Fruit fly (Drosophila melanogaster) whole organism, prepupa: ENCODE data around the gene CG34273.

Experiments
- Blimp-1 ChIP-seq: fragments of 200-800 bp; sonication (Bioruptor generic); optimal IDR thresholded peaks from 3 replicates; lab custom pipeline; 2017; ENCODE audit warnings: missing biosample characterization, missing genetic modification characterization, mild to moderate bottlenecking, moderate library complexity, missing genetic modification reagents
- CG10631 ChIP-seq: fragments of 200-800 bp; sonication (Bioruptor generic); optimal IDR thresholded peaks from 2 replicates; lab custom pipeline; 2016; ENCODE audit warnings: missing biosample characterization, missing genetic modification characterization
- CG11294 ChIP-seq: fragments of 200-800 bp; sonication (Bioruptor generic); IDR thresholded peaks from 2 replicates; pipeline ENCODE4 v1.3.6; 2022; ENCODE audit warnings: missing biosample characterization, missing genetic modification characterization
- CG11762 ChIP-seq: fragments of 200-800 bp; sonication (Bioruptor generic); optimal IDR thresholded peaks from 3 replicates; lab custom pipeline; 2016; ENCODE audit warnings: missing biosample characterization, missing genetic modification characterization; ENCODE audit not compliant: insufficient read depth
- CG1621 ChIP-seq: fragments of 200-800 bp; sonication (Bioruptor generic); optimal IDR thresholded peaks from 3 replicates; lab custom pipeline; 2018; ENCODE audit warnings: missing biosample characterization, mild to moderate bottlenecking, missing genetic modification characterization
- CG4318 ChIP-seq: fragments of 200-800 bp; sonication (Bioruptor generic); optimal IDR thresholded peaks from 3 replicates; lab custom pipeline; 2017; ENCODE audit warnings: missing biosample characterization, mild to moderate bottlenecking, missing genetic modification characterization
- CG6276 ChIP-seq: fragments of 200-800 bp; sonication (Bioruptor generic); optimal IDR thresholded peaks from 2 replicates; lab custom pipeline; 2017; ENCODE audit warnings: missing biosample characterization, mild to moderate bottlenecking, missing genetic modification characterization
- CG6792 ChIP-seq: fragments of 200-800 bp; sonication (Bioruptor generic); optimal IDR thresholded peaks from 3 replicates; lab custom pipeline; 2016; ENCODE audit warnings: missing biosample characterization, missing genetic modification characterization
- CG6808 ChIP-seq: fragments of 200-800 bp; sonication (Bioruptor generic); optimal IDR thresholded peaks from 3 replicates; lab custom pipeline; 2017; ENCODE audit warnings: missing biosample characterization, missing genetic modification characterization, mild to moderate bottlenecking, moderate library complexity, missing genetic modification reagents
- CG6854 ChIP-seq: fragments of 200-800 bp; sonication (Bioruptor generic); optimal IDR thresholded peaks from 2 replicates; lab custom pipeline; 2017; ENCODE audit warnings: missing biosample characterization, mild to moderate bottlenecking, missing genetic modification characterization
- Eip78C ChIP-seq: fragments of 200-800 bp; sonication (Bioruptor generic); peaks from one replicate; lab custom pipeline; 2016; ENCODE audit warnings: missing biosample characterization, missing genetic modification characterization
- Ets21C ChIP-seq: fragments of 200-800 bp; sonication (Bioruptor generic); optimal IDR thresholded peaks from 3 replicates; lab custom pipeline; 2016; ENCODE audit warnings: missing biosample characterization, missing genetic modification characterization
- Hr38 ChIP-seq: sonication (Bioruptor generic); optimal IDR thresholded peaks from 2 replicates; lab custom pipeline; 2016; ENCODE audit warnings: missing biosample characterization, missing genetic modification characterization
- Hr4 ChIP-seq: fragments of 200-800 bp; sonication (Bioruptor generic); optimal IDR thresholded peaks from 3 replicates; lab custom pipeline; 2016; ENCODE audit warnings: missing biosample characterization, missing genetic modification characterization
- Lpt ChIP-seq: fragments of 200-800 bp; sonication (Bioruptor generic); optimal IDR thresholded peaks from 3 replicates; lab custom pipeline; 2016; ENCODE audit warnings: missing biosample characterization, missing genetic modification characterization
- OdsH ChIP-seq: fragments of 200-800 bp; sonication (Bioruptor generic); optimal IDR thresholded peaks from 3 replicates; lab custom pipeline; 2016; ENCODE audit warnings: missing biosample characterization, missing genetic modification characterization
- Sox14 ChIP-seq: fragments of 200-800 bp; sonication (Bioruptor generic); optimal IDR thresholded peaks from 3 replicates; lab custom pipeline; 2016; ENCODE audit warnings: missing biosample characterization, missing genetic modification characterization
- Sox15 ChIP-seq: fragments of 200-800 bp; sonication (Bioruptor generic); optimal IDR thresholded peaks from 3 replicates; lab custom pipeline; 2016; ENCODE audit warnings: missing biosample characterization, missing genetic modification characterization
- dac ChIP-seq: fragments of 200-800 bp; sonication (Bioruptor generic); optimal IDR thresholded peaks from 2 replicates; lab custom pipeline; 2017; ENCODE audit warnings: missing biosample characterization, mild to moderate bottlenecking, missing genetic modification characterization
- eg ChIP-seq: fragments of 200-800 bp; sonication (Bioruptor generic); IDR thresholded peaks from 3 replicates; pipeline ENCODE4 v1.3.6; 2022; ENCODE audit warnings: missing biosample characterization, missing genetic modification characterization
- esn ChIP-seq: fragments of 200-800 bp; sonication (Bioruptor generic); optimal IDR thresholded peaks from 2 replicates; lab custom pipeline; 2016; ENCODE audit warnings: missing biosample characterization, mild to moderate bottlenecking, missing genetic modification characterization, moderate library complexity
- fd59A ChIP-seq: fragments of 200-800 bp; sonication (Bioruptor generic); optimal IDR thresholded peaks from 2 replicates; lab custom pipeline; 2017; ENCODE audit warnings: missing biosample characterization, mild to moderate bottlenecking, missing genetic modification characterization, missing genetic modification reagents
- lz ChIP-seq: fragments of 200-800 bp; sonication (Bioruptor generic); optimal IDR thresholded peaks from 3 replicates; lab custom pipeline; 2016; ENCODE audit warnings: missing biosample characterization, missing genetic modification characterization
- net ChIP-seq: fragments of 200-800 bp; sonication (Bioruptor generic); optimal IDR thresholded peaks from 3 replicates; lab custom pipeline; 2016; ENCODE audit warnings: missing biosample characterization, missing genetic modification characterization
- ss ChIP-seq, 2 experiments: fragments of 200-800 bp; sonication (Bioruptor generic); optimal IDR thresholded peaks; 2 replicates in 1 of 2; 3 replicates in 1 of 2; lab custom pipeline; 2017 to 2018; ENCODE audit warnings: mild to moderate bottlenecking in 2 of 2, missing biosample characterization in 2 of 2, missing genetic modification characterization in 2 of 2, moderate library complexity in 1 of 2
- svp ChIP-seq: fragments of 200-800 bp; sonication (Bioruptor generic); peaks from one replicate; lab custom pipeline; 2016; ENCODE audit warnings: missing biosample characterization, missing genetic modification characterization

CG34273 gene

DNA sequence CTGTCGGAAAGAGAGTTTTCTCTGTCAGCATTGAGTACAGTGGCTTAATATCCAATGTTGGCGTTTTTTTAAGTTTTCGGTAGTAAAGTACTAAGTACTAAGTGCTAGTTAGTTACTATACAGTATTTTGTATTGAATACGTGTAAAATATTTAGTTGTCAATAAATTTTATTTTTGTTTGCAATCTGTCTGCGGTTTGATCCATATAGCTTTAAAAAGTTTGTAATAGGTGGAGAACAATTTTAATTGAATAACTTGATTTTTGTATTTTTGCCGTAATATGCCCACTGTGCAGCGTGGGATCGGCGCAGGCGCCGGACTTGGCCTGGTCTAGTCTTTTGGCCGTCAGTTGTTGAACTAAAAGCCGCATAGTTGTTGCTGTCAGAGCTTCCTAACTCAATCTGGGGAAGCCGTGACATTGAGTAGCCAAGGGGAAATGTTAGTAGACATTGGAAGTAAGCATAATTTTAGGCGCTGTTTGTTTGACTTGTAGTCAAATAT, 41.6 kb downstream of the CG34273 start (continued):
- TF ChIP-seq ss (GFP tag; optimal IDR thresholded peaks at IDR 0.05; lab: Kevin White, UChicago) (peak in 1 of 2 experiments; percentile 69), Lpt (GFP tag; lab: Kevin White, UChicago) (peak; percentile 77), CG1621 (tag; lab: Kevin White, UChicago) (peak; percentile 52), Hr4 (GFP tag; lab: Kevin White, UChicago) (peak; percentile 92), OdsH (GFP tag; lab: Kevin White, UChicago) (peak; percentile 65), Eip78C (peak; percentile 94), CG6854 (no peak), Hr38 (GFP tag; lab: Kevin White, UChicago) (no peak), lz (GFP tag; lab: Kevin White, UChicago) (peak; percentile 67)

DNA sequence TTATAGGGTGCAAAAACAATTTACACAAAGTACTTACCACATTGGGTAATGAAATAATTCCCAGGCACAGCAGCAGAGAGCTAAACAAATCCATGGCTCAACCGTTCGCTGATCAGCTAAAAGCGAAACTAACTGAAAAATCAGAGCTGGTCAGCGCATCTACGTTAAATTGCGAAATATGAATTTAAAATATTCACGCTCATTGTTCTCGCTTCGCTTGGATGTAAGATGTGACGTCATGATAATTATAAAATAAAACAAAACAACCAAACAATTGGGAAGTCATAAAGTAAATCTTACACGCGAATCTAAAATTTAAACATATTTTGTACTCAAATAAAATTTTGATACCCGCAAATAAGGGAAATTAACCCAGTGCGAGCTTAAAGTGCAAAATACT, 43.1 kb downstream of the CG34273 start, which contains the start of gene CG14854:
TSS of gene CG14854 (minus strand) at position 101 of the 400 bp plus-strand sequence.
- no peak for TF ChIP-seq OdsH (GFP tag; lab: Kevin White, UChicago)
- TF ChIP-seq Hr4 (GFP tag; lab: Kevin White, UChicago) = no peak
- no peak for TF ChIP-seq CG6276 (GFP tag; lab: Kevin White, UChicago)
- TF ChIP-seq Hr38 (GFP tag; lab: Kevin White, UChicago) = no peak
- TF ChIP-seq CG6792 (GFP tag; lab: Kevin White, UChicago) = no peak
- no peak for TF ChIP-seq Sox14 (GFP tag; lab: Kevin White, UChicago)
- TF ChIP-seq Blimp-1 (GFP tag; lab: Kevin White, UChicago) = no peak
- TF ChIP-seq dac (GFP tag; lab: Kevin White, UChicago) = no peak
- no peak for TF ChIP-seq Lpt (GFP tag; lab: Kevin White, UChicago)
- TF ChIP-seq fd59A (GFP tag; lab: Kevin White, UChicago) = no peak
- no peak for TF ChIP-seq net (GFP tag; lab: Kevin White, UChicago)
- TF ChIP-seq Ets21C (GFP tag; lab: Kevin White, UChicago) = no peak
- TF ChIP-seq CG10631 (GFP tag; lab: Kevin White, UChicago) = no peak
- TF ChIP-seq, all 60 proteins: peak for 0

DNA sequence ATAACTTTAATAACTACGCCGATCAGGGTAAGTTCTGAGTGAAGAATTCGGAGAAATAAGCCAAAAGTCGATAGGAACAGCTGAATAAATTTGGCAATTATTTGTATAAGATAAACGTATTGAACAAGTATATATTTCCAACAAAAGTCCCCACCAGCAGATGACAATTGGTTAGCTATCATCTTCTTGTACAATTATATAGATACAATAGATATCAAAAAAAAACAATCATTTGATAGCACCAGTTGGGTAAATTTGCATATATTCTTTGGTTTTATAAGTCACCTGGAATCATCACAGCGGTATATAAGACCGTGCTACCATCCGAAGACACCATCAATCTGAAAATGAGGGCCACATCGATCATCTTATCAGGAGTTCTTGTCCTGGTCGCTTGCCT, 43.8 kb downstream of the CG34273 start, which contains the start of gene Jig:
TSS of gene Jig (plus strand) at position 301 of the 400 bp plus-strand sequence.
- no peak for TF ChIP-seq Lpt (GFP tag; lab: Kevin White, UChicago)
- TF ChIP-seq CG6808 = no peak
- TF ChIP-seq CG11762 (GFP tag; lab: Kevin White, UChicago) = no peak

DNA sequence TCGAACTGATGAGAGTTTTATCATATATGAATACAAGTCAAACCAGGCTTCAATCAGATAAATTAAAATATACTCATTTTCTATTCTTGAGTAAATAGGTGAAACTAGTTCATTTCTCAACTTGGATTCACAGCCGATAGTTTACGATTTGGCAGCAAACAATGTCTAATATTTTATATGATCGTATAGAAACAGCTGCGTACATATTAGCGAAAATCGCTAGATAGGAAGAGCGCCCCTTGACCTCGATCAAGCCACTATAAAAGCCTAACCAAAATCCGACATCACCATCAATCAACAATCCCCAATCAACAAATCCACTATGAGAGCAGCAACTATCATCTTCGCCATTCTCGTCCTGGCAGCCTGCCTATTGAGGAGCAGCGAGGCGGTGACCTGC, 45.2 kb downstream of the CG34273 start, which contains the start of gene CG14851:
TSS of gene CG14851 (plus strand) at position 301 of the 400 bp plus-strand sequence.
- no peak for TF ChIP-seq CG11294 (GFP tag; lab: Robert Waterston, UW)
- no peak for TF ChIP-seq esn (GFP tag; lab: Kevin White, UChicago)
- no peak for TF ChIP-seq eg (GFP tag; lab: Robert Waterston, UW)
- no peak for TF ChIP-seq CG4318 (GFP tag; lab: Kevin White, UChicago)

DNA sequence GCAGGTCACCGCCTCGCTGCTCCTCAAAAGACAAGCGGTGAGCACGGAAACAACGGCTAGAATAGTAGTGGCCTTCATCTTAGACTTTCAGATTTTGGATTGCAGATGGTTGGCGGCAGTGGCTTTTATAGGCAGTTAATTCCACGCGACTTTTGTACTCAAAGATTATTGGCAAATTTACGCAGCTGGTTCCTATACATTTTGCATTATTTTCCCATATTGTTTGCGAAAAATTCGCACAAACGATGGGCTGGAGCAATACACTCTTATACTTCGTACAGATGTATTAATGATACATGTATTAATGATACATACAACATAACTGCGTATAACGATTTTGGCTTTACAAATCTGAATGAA, 47.8 kb downstream of the CG34273 start, which contains the start of gene CG8087:
TSS of gene CG8087 (minus strand) at position 101 of the 360 bp plus-strand sequence.
- TF ChIP-seq eg (GFP tag; lab: Robert Waterston, UW) (no peak), svp (GFP tag; lab: Kevin White, UChicago) (peak; percentile 26)

DNA sequence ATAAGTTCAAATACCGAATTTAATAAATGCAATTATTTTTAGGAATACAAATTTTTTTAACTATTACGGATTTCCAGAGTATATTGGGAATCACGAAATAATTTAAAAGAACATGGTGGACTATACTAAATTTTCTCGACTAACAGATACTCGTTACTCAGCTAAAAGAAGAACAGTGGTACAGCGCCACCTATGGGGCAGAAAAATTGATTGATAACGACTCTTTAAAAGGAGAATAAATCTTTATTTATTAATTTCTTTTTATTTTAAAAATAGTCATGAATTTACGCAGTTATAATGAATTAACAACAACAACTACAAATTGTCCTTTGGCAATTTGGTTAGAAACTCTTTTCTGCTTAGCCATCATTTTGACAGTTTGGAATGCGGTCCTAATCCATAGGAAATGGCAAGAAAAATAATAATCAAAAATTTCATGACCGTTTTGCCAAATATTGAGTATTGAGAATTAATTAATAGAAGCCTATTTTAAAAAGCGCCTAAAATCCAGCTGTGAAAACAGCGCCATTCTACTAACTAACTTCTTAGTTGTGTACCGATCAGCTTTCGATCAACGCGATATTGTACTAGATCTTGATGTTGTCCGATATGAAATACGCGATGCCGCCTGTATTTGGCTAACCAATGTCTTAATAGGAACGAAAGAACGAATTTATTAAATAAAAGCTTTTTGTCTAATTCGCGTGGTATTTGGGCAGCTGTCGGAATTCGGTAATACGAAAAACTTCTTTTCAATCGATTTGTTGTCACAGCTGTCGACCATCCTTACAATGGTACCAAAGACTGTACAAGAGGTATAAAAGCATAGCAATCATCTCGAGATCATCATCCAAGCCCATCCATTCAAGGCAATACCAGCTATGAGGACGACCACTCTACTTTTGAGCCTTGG, 48.5 kb downstream of the CG34273 start, which contains the start of gene CG14852:
TSS of gene CG14852 (plus strand) at position 863 of the 913 bp plus-strand sequence.
- TF ChIP-seq Sox15 (GFP tag; lab: Kevin White, UChicago) = no peak
- no peak for TF ChIP-seq fd59A (GFP tag; lab: Kevin White, UChicago)
